Worm (Caenorhabditis elegans): Measurements from ENCODE around the gene C02B10.6.

C02B10.6 gene

ce11 chrIV:5101945-5102344 lies 31.3 kb downstream of the C02B10.6 start:
- no peak for TF ChIP-seq ztf-23 (GFP tag; IDR thresholded peaks at IDR 0.05)
- TF ChIP-seq cog-1 (tag; optimal IDR thresholded peaks at IDR 0.05), result no peak
- no peak for TF ChIP-seq ref-1 (GFP tag; conservative IDR thresholded peaks at IDR 0.05)
- TF ChIP-seq tab-1 (GFP tag; IDR thresholded peaks at IDR 0.05), result no peak
- TF ChIP-seq ztf-29 (GFP tag; IDR thresholded peaks at IDR 0.05), result no peak
- TF ChIP-seq klf-2 (GFP tag; conservative IDR thresholded peaks at IDR 0.05), result no peak
- TF ChIP-seq T22C8.4 (GFP tag; IDR thresholded peaks at IDR 0.05), result no peak
- no peak for TF ChIP-seq med-1 (GFP tag; optimal IDR thresholded peaks at IDR 0.05; ENCODE audit: insufficient read depth)
- no peak for TF ChIP-seq flt-1 (GFP tag; IDR thresholded peaks at IDR 0.05)

ce11 chrIV:5103229-5103894 lies 32.7 kb downstream of the C02B10.6 start, which contains the start of gene C02B10.3:
TSS of gene C02B10.3 (minus strand) at chrIV:5103279.
- no peak for TF ChIP-seq flt-1 (GFP tag; IDR thresholded peaks at IDR 0.05)
- no peak for TF ChIP-seq med-1 (GFP tag; optimal IDR thresholded peaks at IDR 0.05; ENCODE audit: insufficient read depth)
- no peak for TF ChIP-seq klf-2 (GFP tag; conservative IDR thresholded peaks at IDR 0.05)
- no peak for TF ChIP-seq ztf-29 (GFP tag; IDR thresholded peaks at IDR 0.05)
- TF ChIP-seq ref-1 (GFP tag; conservative IDR thresholded peaks at IDR 0.05), result no peak
- TF ChIP-seq cog-1 (tag; optimal IDR thresholded peaks at IDR 0.05), result no peak
- TF ChIP-seq tab-1 (GFP tag; IDR thresholded peaks at IDR 0.05), result no peak
- TF ChIP-seq T22C8.4 (GFP tag; IDR thresholded peaks at IDR 0.05), result no peak

- no peak for TF ChIP-seq klf-2 (GFP tag; conservative IDR thresholded peaks at IDR 0.05)
- no peak for TF ChIP-seq cog-1 (tag; optimal IDR thresholded peaks at IDR 0.05)
- no peak for TF ChIP-seq tab-1 (GFP tag; IDR thresholded peaks at IDR 0.05)
- no peak for TF ChIP-seq med-1 (GFP tag; optimal IDR thresholded peaks at IDR 0.05; ENCODE audit: insufficient read depth)
Observed at ce11 chrIV:5108971-5109370, 38.3 kb downstream of the C02B10.6 start.

- TF ChIP-seq tab-1 (GFP tag; IDR thresholded peaks at IDR 0.05), result no peak
- no peak for TF ChIP-seq klf-2 (GFP tag; conservative IDR thresholded peaks at IDR 0.05)
- TF ChIP-seq ztf-29 (GFP tag; IDR thresholded peaks at IDR 0.05), result no peak
- TF ChIP-seq med-1 (GFP tag; optimal IDR thresholded peaks at IDR 0.05; ENCODE audit: insufficient read depth), result no peak
- TF ChIP-seq ztf-23 (GFP tag; IDR thresholded peaks at IDR 0.05), result no peak
- TF ChIP-seq cog-1 (tag; optimal IDR thresholded peaks at IDR 0.05), result no peak
- TF ChIP-seq flt-1 (GFP tag; IDR thresholded peaks at IDR 0.05), result no peak
- TF ChIP-seq T22C8.4 (GFP tag; IDR thresholded peaks at IDR 0.05), result no peak
- no peak for TF ChIP-seq ref-1 (GFP tag; conservative IDR thresholded peaks at IDR 0.05)
Observed at ce11 chrIV:5109943-5110342, 39.2 kb downstream of the C02B10.6 start.

ce11 chrIV:5110391-5110930 lies 39.8 kb downstream of the C02B10.6 start:
- TF ChIP-seq flt-1 (GFP tag; IDR thresholded peaks at IDR 0.05) (no peak), ref-1 (GFP tag; conservative IDR thresholded peaks at IDR 0.05) (no peak), klf-2 (GFP tag; conservative IDR thresholded peaks at IDR 0.05) (no peak), cog-1 (tag; optimal IDR thresholded peaks at IDR 0.05) (no peak), med-1 (GFP tag; optimal IDR thresholded peaks at IDR 0.05; ENCODE audit: insufficient read depth) (no peak), ztf-29 (GFP tag; IDR thresholded peaks at IDR 0.05) (no peak), ztf-23 (GFP tag; IDR thresholded peaks at IDR 0.05) (no peak), tab-1 (GFP tag; IDR thresholded peaks at IDR 0.05) (no peak), T22C8.4 (GFP tag; IDR thresholded peaks at IDR 0.05) (no peak)

- TF ChIP-seq ztf-29 (GFP tag; IDR thresholded peaks at IDR 0.05) (no peak), med-1 (GFP tag; optimal IDR thresholded peaks at IDR 0.05; ENCODE audit: insufficient read depth) (no peak), klf-2 (GFP tag; conservative IDR thresholded peaks at IDR 0.05) (no peak), ztf-23 (GFP tag; IDR thresholded peaks at IDR 0.05) (no peak)
Observed at ce11 chrIV:5111533-5111932, 40.8 kb downstream of the C02B10.6 start, which contains the start of gene AC7.3. TSS of gene AC7.3 (plus strand) at chrIV:5111833.

All from whole organism, midembryonic.